Fruit fly (Drosophila melanogaster) whole organism, embryonic: Measurements from ENCODE around the gene CG43675.

Experiments
- Bteb2 ChIP-seq: fragments of 200-800 bp; sonication (Bioruptor generic); optimal IDR thresholded peaks from 2 replicates; lab custom pipeline; 2016; ENCODE audit warnings: missing biosample characterization, missing genetic modification characterization
- CG11695 ChIP-seq: fragments of 200-800 bp; sonication (Bioruptor generic); IDR thresholded peaks from 3 replicates; pipeline ENCODE4 v1.3.6; 2022; ENCODE audit warnings: missing biosample characterization, missing genetic modification characterization
- CG12744 ChIP-seq: fragments of 200-800 bp; sonication (Bioruptor generic); optimal IDR thresholded peaks from 2 replicates; lab custom pipeline; 2016; ENCODE audit warnings: missing biosample characterization, missing genetic modification characterization
- CG12769 ChIP-seq: fragments of 200-800 bp; sonication (Bioruptor generic); optimal IDR thresholded peaks from 2 replicates; lab custom pipeline; 2019; ENCODE audit warnings: missing biosample characterization, mild to moderate bottlenecking, missing genetic modification characterization, moderate library complexity
- CG13424 ChIP-seq: fragments of 200-800 bp; sonication (Bioruptor generic); optimal IDR thresholded peaks from 2 replicates; lab custom pipeline; 2019; ENCODE audit warnings: missing biosample characterization, mild to moderate bottlenecking, missing genetic modification characterization, moderate library complexity
- CG13624 ChIP-seq: fragments of 200-800 bp; sonication (Bioruptor generic); optimal IDR thresholded peaks from 2 replicates; lab custom pipeline; 2016; ENCODE audit warnings: missing biosample characterization, missing genetic modification characterization
- CG15601 ChIP-seq: fragments of 200-800 bp; sonication (Bioruptor generic); optimal IDR thresholded peaks from 3 replicates; lab custom pipeline; 2019; ENCODE audit warnings: missing biosample characterization, mild to moderate bottlenecking, missing genetic modification characterization, moderate library complexity
- CG17359 ChIP-seq: fragments of 200-800 bp; sonication (Bioruptor generic); optimal IDR thresholded peaks from 3 replicates; lab custom pipeline; 2018; ENCODE audit warnings: missing biosample characterization, mild to moderate bottlenecking, missing genetic modification characterization, moderate library complexity
- CG17385 ChIP-seq: fragments of 200-800 bp; sonication (Bioruptor generic); optimal IDR thresholded peaks from 3 replicates; lab custom pipeline; 2018; ENCODE audit warnings: missing biosample characterization, mild to moderate bottlenecking, missing genetic modification characterization
- CG18599 ChIP-seq: fragments of 200-800 bp; sonication (Bioruptor generic); optimal IDR thresholded peaks from 3 replicates; lab custom pipeline; 2017; ENCODE audit warnings: missing biosample characterization, missing genetic modification characterization, mild to moderate bottlenecking, moderate library complexity, missing genetic modification reagents
- CG2875 ChIP-seq: fragments of 200-800 bp; sonication (Bioruptor generic); optimal IDR thresholded peaks from 2 replicates; lab custom pipeline; 2017; ENCODE audit warnings: missing biosample characterization, mild to moderate bottlenecking, missing genetic modification characterization, missing genetic modification reagents
- CG31441 ChIP-seq: fragments of 200-800 bp; sonication (Bioruptor generic); IDR thresholded peaks from 2 replicates; pipeline ENCODE4 v1.3.6; 2022; ENCODE audit warnings: missing biosample characterization, missing genetic modification characterization
- CG32767 ChIP-seq: fragments of 200-800 bp; sonication (Bioruptor generic); IDR thresholded peaks from 2 replicates; pipeline ENCODE4 v1.3.6; 2022; ENCODE audit warnings: missing biosample characterization, missing genetic modification characterization
- CG3281 ChIP-seq: fragments of 200-800 bp; sonication (Bioruptor generic); optimal IDR thresholded peaks from 3 replicates; lab custom pipeline; 2017; ENCODE audit warnings: missing biosample characterization, mild to moderate bottlenecking, missing genetic modification characterization
- CG33557 ChIP-seq: fragments of 200-800 bp; sonication (Bioruptor generic); optimal IDR thresholded peaks from 2 replicates; lab custom pipeline; 2019; ENCODE audit warnings: missing biosample characterization, mild to moderate bottlenecking, missing genetic modification characterization, moderate library complexity
- CG5245 ChIP-seq: fragments of 200-800 bp; sonication (Bioruptor generic); optimal IDR thresholded peaks from 3 replicates; lab custom pipeline; 2016; ENCODE audit warnings: missing biosample characterization, missing genetic modification characterization
- CG6683 ChIP-seq: fragments of 200-800 bp; sonication (Bioruptor generic); optimal IDR thresholded peaks from 2 replicates; lab custom pipeline; 2017; ENCODE audit warnings: missing biosample characterization, mild to moderate bottlenecking, missing genetic modification characterization, missing genetic modification reagents
- CG7987 ChIP-seq: fragments of 200-800 bp; sonication (Bioruptor generic); optimal IDR thresholded peaks from 2 replicates; lab custom pipeline; 2018; ENCODE audit warnings: missing biosample characterization, mild to moderate bottlenecking, missing genetic modification characterization, moderate library complexity
- Doc3 ChIP-seq: fragments of 200-800 bp; sonication (Bioruptor generic); IDR thresholded peaks from 3 replicates; pipeline ENCODE4 v1.3.6; 2022; ENCODE audit warnings: missing biosample characterization, missing genetic modification characterization; ENCODE audit not compliant: partially characterized antibody
- Eip74EF ChIP-seq, 2 experiments: fragments of 200-800 bp in 1 of 2; fragments of >200 bp in 1 of 2; sonication (Bioruptor generic) in 1 of 2; optimal IDR thresholded peaks; 2 replicates each; lab custom pipeline; 2017 to 2019; ENCODE audit warnings: missing biosample characterization in 2 of 2, missing genetic modification characterization in 2 of 2, mild to moderate bottlenecking in 1 of 2, moderate library complexity in 1 of 2
- Gug ChIP-seq: fragments of 200-800 bp; sonication (Bioruptor generic); IDR thresholded peaks from 4 replicates; pipeline ENCODE4 v1.3.6; 2022; ENCODE audit warnings: missing biosample characterization, missing genetic modification characterization
- HLH4C ChIP-seq: fragments of 200-800 bp; sonication (Bioruptor generic); IDR thresholded peaks from 3 replicates; pipeline ENCODE4 v1.3.6; 2022; ENCODE audit warnings: missing biosample characterization, missing genetic modification characterization; ENCODE audit not compliant: partially characterized antibody
- Jarid2 ChIP-seq: fragments of 200-800 bp; sonication (Bioruptor generic); optimal IDR thresholded peaks from 3 replicates; lab custom pipeline; 2017; ENCODE audit warnings: mild to moderate bottlenecking, missing biosample characterization, missing genetic modification reagents, missing genetic modification characterization
- Lim3 ChIP-seq: fragments of 200-800 bp; sonication (Bioruptor generic); IDR thresholded peaks from 2 replicates; pipeline ENCODE4 v1.3.6; 2022; ENCODE audit warnings: missing biosample characterization, missing genetic modification characterization
- NFAT ChIP-seq: fragments of 200-800 bp; sonication (Bioruptor generic); IDR thresholded peaks from 2 replicates; pipeline ENCODE4 v1.3.6; 2022; ENCODE audit warnings: missing biosample characterization, missing genetic modification characterization
- Nf-YB ChIP-seq: fragments of 200-800 bp; sonication (Bioruptor generic); optimal IDR thresholded peaks from 3 replicates; lab custom pipeline; 2019; ENCODE audit warnings: missing biosample characterization, mild to moderate bottlenecking, missing genetic modification characterization, moderate library complexity
- PHDP ChIP-seq: fragments of 200-800 bp; sonication (Bioruptor generic); optimal IDR thresholded peaks from 3 replicates; lab custom pipeline; 2018; ENCODE audit warnings: missing biosample characterization, mild to moderate bottlenecking, missing genetic modification characterization, moderate library complexity
- Rx ChIP-seq: fragments of 200-800 bp; sonication (Bioruptor generic); IDR thresholded peaks from 2 replicates; pipeline ENCODE4 v1.3.6; 2022; ENCODE audit warnings: missing biosample characterization, missing genetic modification characterization
- cad ChIP-seq: fragments of >200 bp; optimal IDR thresholded peaks from 2 replicates; lab custom pipeline; 2017; ENCODE audit warnings: missing biosample characterization, missing genetic modification characterization
- crp ChIP-seq, 2 experiments: fragments of 200-800 bp; sonication (Bioruptor generic); optimal IDR thresholded peaks; 2 replicates in 1 of 2; 3 replicates in 1 of 2; lab custom pipeline; 2017; ENCODE audit warnings: missing biosample characterization in 2 of 2, missing genetic modification characterization in 2 of 2, mild to moderate bottlenecking in 1 of 2, moderate library complexity in 1 of 2
- danr ChIP-seq: fragments of 200-800 bp; sonication (Bioruptor generic); IDR thresholded peaks from 2 replicates; pipeline ENCODE4 v1.3.6; 2022; ENCODE audit warnings: missing biosample characterization, missing genetic modification characterization
- emc ChIP-seq: fragments of 200-800 bp; sonication (Bioruptor generic); optimal IDR thresholded peaks from 2 replicates; lab custom pipeline; 2016; ENCODE audit warnings: missing biosample characterization, missing genetic modification characterization
- fd102C ChIP-seq: fragments of 200-800 bp; sonication (Bioruptor generic); optimal IDR thresholded peaks from 2 replicates; lab custom pipeline; 2018; ENCODE audit warnings: missing biosample characterization, mild to moderate bottlenecking, missing genetic modification characterization, moderate library complexity
- hkb ChIP-seq, 2 experiments: fragments of 200-800 bp in 1 of 2; fragments of >200 bp in 1 of 2; sonication (Bioruptor generic) in 1 of 2; IDR thresholded peaks in 1 of 2; optimal IDR thresholded peaks in 1 of 2; 2 replicates each; pipeline versions ENCODE4 v1.3.6 to Lab custom; 2017 to 2022; ENCODE audit warnings: missing biosample characterization in 1 of 2, missing genetic modification characterization in 1 of 2
- inv ChIP-seq: fragments of 200-800 bp; sonication (Bioruptor generic); IDR thresholded peaks from 2 replicates; pipeline ENCODE4 v1.3.6; 2022; ENCODE audit warnings: missing biosample characterization, missing genetic modification characterization; ENCODE audit not compliant: partially characterized antibody
- lola ChIP-seq, 3 experiments: fragments of >200 bp in 2 of 3; fragments of 200-800 bp in 1 of 3; sonication (Bioruptor generic) in 1 of 3; optimal IDR thresholded peaks; 2 replicates each; lab custom pipeline; 2017 to 2019; ENCODE audit warnings: missing biosample characterization in 3 of 3, missing genetic modification characterization in 3 of 3, mild to moderate bottlenecking in 1 of 3, moderate library complexity in 1 of 3
- maf-S ChIP-seq: fragments of 200-800 bp; sonication (Bioruptor generic); optimal IDR thresholded peaks from 2 replicates; lab custom pipeline; 2016; ENCODE audit warnings: missing biosample characterization, missing genetic modification characterization
- onecut ChIP-seq: fragments of 200-800 bp; sonication (Bioruptor generic); IDR thresholded peaks from 2 replicates; pipeline ENCODE4 v1.3.6; 2022; ENCODE audit warnings: missing biosample characterization, missing genetic modification characterization
- org-1 ChIP-seq: fragments of 200-800 bp; sonication (Bioruptor generic); optimal IDR thresholded peaks from 2 replicates; lab custom pipeline; 2017; ENCODE audit warnings: missing biosample characterization, missing genetic modification characterization
- peb ChIP-seq: fragments of 200-800 bp; sonication (Bioruptor generic); IDR thresholded peaks from 2 replicates; pipeline ENCODE4 v1.3.6; 2022; ENCODE audit warnings: missing biosample characterization, missing genetic modification characterization
- slou ChIP-seq: fragments of 200-800 bp; sonication (Bioruptor generic); optimal IDR thresholded peaks from 3 replicates; lab custom pipeline; 2016; ENCODE audit warnings: missing biosample characterization, missing genetic modification characterization
- slp2 ChIP-seq: fragments of 200-800 bp; sonication (Bioruptor generic); optimal IDR thresholded peaks from 2 replicates; lab custom pipeline; 2016; ENCODE audit warnings: missing biosample characterization, missing genetic modification characterization
- sob ChIP-seq: fragments of 200-800 bp; sonication (Bioruptor generic); IDR thresholded peaks from 2 replicates; pipeline ENCODE4 v1.3.6; 2022; ENCODE audit warnings: missing biosample characterization, missing genetic modification characterization
- stwl ChIP-seq: fragments of 200-800 bp; sonication (Bioruptor generic); optimal IDR thresholded peaks from 3 replicates; lab custom pipeline; 2018; ENCODE audit warnings: missing biosample characterization, mild to moderate bottlenecking, missing genetic modification characterization, moderate library complexity
- tin ChIP-seq: fragments of 200-800 bp; sonication (Bioruptor generic); optimal IDR thresholded peaks from 3 replicates; lab custom pipeline; 2016; ENCODE audit warnings: missing biosample characterization, missing genetic modification characterization
- trem ChIP-seq: fragments of 200-800 bp; optimal IDR thresholded peaks from 3 replicates; lab custom pipeline; 2019; ENCODE audit warnings: missing biosample characterization, mild to moderate bottlenecking, missing genetic modification characterization, moderate library complexity
- trh ChIP-seq: fragments of 200-800 bp; sonication (Bioruptor generic); optimal IDR thresholded peaks from 2 replicates; lab custom pipeline; 2016; ENCODE audit warnings: missing biosample characterization, missing genetic modification characterization
- usp ChIP-seq: fragments of >200 bp; optimal IDR thresholded peaks from 2 replicates; lab custom pipeline; 2017; ENCODE audit warnings: missing biosample characterization, missing genetic modification characterization
- yki ChIP-seq: fragments of >200 bp; optimal IDR thresholded peaks from 3 replicates; lab custom pipeline; 2018
- zfh1 ChIP-seq: fragments of 200-800 bp; sonication (Bioruptor generic); IDR thresholded peaks from 3 replicates; pipeline ENCODE4 v1.3.6; 2022; ENCODE audit warnings: missing biosample characterization, missing genetic modification characterization

CG43675 gene

DNA sequence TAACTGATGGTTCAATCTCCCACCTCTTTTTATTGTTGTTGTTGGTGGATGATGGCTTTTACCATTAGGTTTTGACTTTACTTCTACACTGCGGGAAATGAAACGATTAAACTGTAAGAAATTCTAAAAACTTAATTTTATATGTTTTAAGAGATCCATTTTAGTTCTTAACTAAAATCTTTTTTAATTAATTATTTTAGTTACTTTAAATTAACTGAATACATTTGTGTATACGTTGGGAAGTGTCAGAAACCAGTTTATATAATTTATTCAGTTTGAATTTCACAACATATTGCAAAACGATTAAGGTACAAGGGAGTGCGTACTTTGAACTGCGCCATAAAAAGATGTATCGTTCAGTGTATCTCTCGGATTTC is 2.0 kb upstream of the CG43675 start (continued):
- TF ChIP-seq NFAT (GFP tag; lab: Robert Waterston, UW) (no peak), danr (GFP tag; lab: Robert Waterston, UW) (no peak), CG12744 (GFP tag; lab: Kevin White, UChicago) (no peak), Rx (GFP tag; lab: Robert Waterston, UW) (no peak), sob (GFP tag; lab: Robert Waterston, UW) (no peak), Jarid2 (GFP tag; lab: Kevin White, UChicago) (no peak), trh (GFP tag; lab: Kevin White, UChicago) (peak; percentile 36), PHDP (tag; lab: Kevin White, UChicago) (peak; percentile 92), inv (no peak), lola (GFP tag; optimal IDR thresholded peaks at IDR 0.05; lab: Kevin White, UChicago) (peak in 1 of 3 experiments; percentile 89), CG5245 (GFP tag; lab: Kevin White, UChicago) (peak; percentile 62), trem (tag; lab: Kevin White, UChicago) (peak; percentile 86), stwl (tag; lab: Kevin White, UChicago) (no peak), CG13424 (tag; lab: Kevin White, UChicago) (peak; percentile 90), CG31441 (GFP tag; lab: Robert Waterston, UW) (no peak), CG3281 (GFP tag; lab: Kevin White, UChicago) (peak; percentile 86), tin (GFP tag; lab: Kevin White, UChicago) (peak; percentile 79), crp (GFP tag; optimal IDR thresholded peaks at IDR 0.05; lab: Kevin White, UChicago) (peak in 1 of 2 experiments; percentile 28), usp (GFP tag; lab: Kevin White, UChicago) (no peak), Gug (peak; percentile 55; the same call in 1 of the 4 replicates), CG13624 (GFP tag; lab: Kevin White, UChicago) (peak; percentile 6), cad (no peak), org-1 (peak; percentile 85), CG7987 (GFP tag; lab: Kevin White, UChicago) (peak; percentile 42), fd102C (GFP tag; lab: Kevin White, UChicago) (no peak), slp2 (GFP tag; lab: Kevin White, UChicago) (peak; percentile 0), Doc3 (GFP tag; lab: Robert Waterston, UW) (no peak), HLH4C (GFP tag; lab: Robert Waterston, UW) (no peak), maf-S (peak; percentile 13), zfh1 (no peak), yki (no peak), Lim3 (GFP tag; lab: Robert Waterston, UW) (no peak), CG11695 (GFP tag; lab: Robert Waterston, UW) (no peak), Eip74EF (GFP tag; optimal IDR thresholded peaks at IDR 0.05; lab: Kevin White, UChicago) (peak in 1 of 2 experiments; percentile 88), CG15601 (tag; lab: Kevin White, UChicago) (peak; percentile 90), CG32767 (GFP tag; lab: Robert Waterston, UW) (no peak), slou (peak; percentile 48), CG12769 (tag; lab: Kevin White, UChicago) (no peak), CG18599 (peak; percentile 92), CG2875 (peak; percentile 77), Nf-YB (GFP tag; lab: Kevin White, UChicago) (peak; percentile 79), CG33557 (peak; percentile 60), CG17385 (GFP tag; lab: Kevin White, UChicago) (peak; percentile 84), onecut (GFP tag; lab: Robert Waterston, UW) (peak; percentile 66), Bteb2 (peak; percentile 56), emc (GFP tag; lab: Kevin White, UChicago) (no peak), hkb (optimal IDR thresholded peaks at IDR 0.05; lab: Kevin White, UChicago) (no peak), hkb (GFP tag; IDR thresholded peaks at IDR 0.05; lab: Robert Waterston, UW) (no peak), CG17359 (tag; lab: Kevin White, UChicago) (peak; percentile 91), CG6683 (GFP tag; lab: Kevin White, UChicago) (peak; percentile 63), peb (GFP tag; lab: Robert Waterston, UW) (no peak)
